Worm (Caenorhabditis elegans): ENCODE measurements around the gene gly-12.

Gene gly-12

DNA sequence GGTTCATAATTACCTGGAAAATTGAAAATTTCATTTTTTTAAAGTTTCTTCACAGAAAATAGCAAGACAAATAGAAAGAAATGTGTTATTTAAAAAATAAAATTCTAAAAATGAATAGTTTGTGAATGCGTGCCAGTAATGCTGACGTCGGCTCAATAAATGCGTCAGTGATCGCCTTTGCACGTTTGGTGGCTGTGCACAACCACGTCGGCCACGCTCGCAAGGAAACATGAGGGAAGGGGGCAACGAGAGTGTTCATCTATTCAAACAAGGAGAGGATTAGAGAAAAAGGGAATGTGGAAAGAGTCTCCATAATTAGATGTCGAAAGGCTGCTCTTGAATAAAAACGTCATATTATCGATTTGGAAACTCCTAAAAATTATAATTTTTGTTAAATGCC, 15.3 kb downstream of the gly-12 start, which contains the start of gene uggt-1 (continued):
- TF ChIP-seq die-1 (tag; optimal IDR thresholded peaks at IDR 0.05) (no peak), ztf-25 (GFP tag; IDR thresholded peaks at IDR 0.05) (no peak), atf-7 (tag; optimal IDR thresholded peaks at IDR 0.05) (peak; percentile 88), B0035.1 (tag; optimal IDR thresholded peaks at IDR 0.05) (peak; percentile 22), cebp-2 (GFP tag; IDR thresholded peaks at IDR 0.05) (no peak), ZK185.1 (tag; optimal IDR thresholded peaks at IDR 0.05; ENCODE audit: poor library complexity, severe bottlenecking) (peak; percentile 88), madf-3 (GFP tag; IDR thresholded peaks at IDR 0.05) (0 out of 2 replicates have a peak, but pooled peaks have one; percentile 48), ccch-3 (GFP tag; optimal IDR thresholded peaks at IDR 0.05) (no peak), K11D2.4 (GFP tag; IDR thresholded peaks at IDR 0.05) (peak; percentile 84), F33H1.4 (GFP tag; IDR thresholded peaks at IDR 0.05) (no peak), dox-1 (GFP tag; IDR thresholded peaks at IDR 0.05) (peak; percentile 94), F49E8.2 (tag; optimal IDR thresholded peaks at IDR 0.05; ENCODE audit: insufficient read depth) (no peak), tlf-1 (GFP tag; optimal IDR thresholded peaks at IDR 0.05) (peak; percentile 31), dpl-1 (GFP tag; optimal IDR thresholded peaks at IDR 0.05) (no peak), egrh-3 (GFP tag; IDR thresholded peaks at IDR 0.05) (no peak), fkh-3 (tag; optimal IDR thresholded peaks at IDR 0.05) (no peak), B0261.1 (tag; optimal IDR thresholded peaks at IDR 0.05) (peak; percentile 7)

DNA sequence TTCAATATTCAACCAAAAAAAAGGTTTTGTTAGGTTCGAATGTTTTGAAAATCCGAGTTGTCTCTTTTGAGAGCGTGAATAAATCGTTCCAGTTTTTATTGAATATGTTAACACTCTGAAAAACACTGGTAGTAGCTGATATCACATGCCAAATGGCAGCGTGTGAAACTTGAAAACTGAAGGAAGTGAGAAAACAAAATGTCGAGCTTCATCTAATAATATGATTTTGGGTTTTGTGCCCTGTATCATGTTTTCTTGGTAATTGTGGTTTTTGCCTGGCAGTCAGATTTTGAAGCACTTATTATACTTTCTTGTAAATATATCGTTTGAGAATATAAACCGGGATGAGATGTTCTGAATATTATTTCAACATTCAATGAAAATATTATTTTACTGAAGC, 17.1 kb downstream of the gly-12 start, which contains the start of gene F48E3.6:
Gene F48E3.6, minus strand, starts transcription at position 101 of the 400 bp plus-strand sequence.
- TF ChIP-seq F57C9.4 (tag; optimal IDR thresholded peaks at IDR 0.05) (no peak), let-607 (tag; optimal IDR thresholded peaks at IDR 0.05) (no peak), rpc-1 (optimal IDR thresholded peaks at IDR 0.05) (no peak), rpc-1 (tag; optimal IDR thresholded peaks at IDR 0.05) (no peak), egl-18 (GFP tag; IDR thresholded peaks at IDR 0.05) (no peak), B0261.1 (tag; optimal IDR thresholded peaks at IDR 0.05) (no peak), ztf-3 (GFP tag; optimal IDR thresholded peaks at IDR 0.05) (no peak), nhr-120 (GFP tag; IDR thresholded peaks at IDR 0.05) (no peak), unc-62 (GFP tag; optimal IDR thresholded peaks at IDR 0.05) (no peak), F10E7.11 (tag; optimal IDR thresholded peaks at IDR 0.05) (no peak)

DNA sequence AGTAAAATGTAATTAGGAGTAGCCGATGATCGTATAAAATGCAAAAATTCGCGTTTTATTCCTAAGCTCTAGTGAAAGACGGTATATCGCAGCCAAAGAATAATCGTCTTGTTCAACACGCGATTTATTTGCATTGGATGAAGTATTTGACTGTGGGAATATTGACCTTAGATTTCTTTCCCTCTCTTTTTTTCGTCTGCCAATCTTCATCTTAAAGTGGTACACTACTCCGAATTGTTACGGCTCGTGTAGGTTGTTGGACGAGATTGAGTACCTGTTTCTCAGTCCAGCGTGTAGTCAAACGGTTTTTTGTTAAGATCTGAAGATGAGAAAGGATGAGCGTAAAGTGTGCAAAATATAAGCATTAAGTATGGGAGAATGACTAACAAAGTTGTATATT, 20.9 kb downstream of the gly-12 start, which contains the start of gene lgc-11:
Gene lgc-11, minus strand, starts transcription at position 101 of the 400 bp plus-strand sequence.
- TF ChIP-seq ceh-79 (tag; optimal IDR thresholded peaks at IDR 0.05) (no peak), dox-1 (GFP tag; IDR thresholded peaks at IDR 0.05) (no peak), snpc-1.1 (tag; optimal IDR thresholded peaks at IDR 0.05; ENCODE audit: insufficient read depth) (no peak), B0336.3 (GFP tag; IDR thresholded peaks at IDR 0.05) (no peak), ekl-4 (GFP tag; IDR thresholded peaks at IDR 0.05) (no peak), rpc-1 (optimal IDR thresholded peaks at IDR 0.05) (no peak), rpc-1 (tag; optimal IDR thresholded peaks at IDR 0.05) (no peak), Y53F4B.3 (GFP tag; IDR thresholded peaks at IDR 0.05) (no peak), let-607 (tag; optimal IDR thresholded peaks at IDR 0.05) (no peak), repo-1 (tag; optimal IDR thresholded peaks at IDR 0.05) (no peak), F55B11.4 (tag; optimal IDR thresholded peaks at IDR 0.05; ENCODE audit: borderline replicate concordance, insufficient read depth) (no peak), bed-1 (GFP tag; IDR thresholded peaks at IDR 0.05) (no peak), lin-26 (GFP tag; IDR thresholded peaks at IDR 0.05) (no peak), dpff-1 (tag; optimal IDR thresholded peaks at IDR 0.05) (no peak), F23B12.7 (tag; optimal IDR thresholded peaks at IDR 0.05; ENCODE audit: insufficient read depth) (no peak)

Data from whole organism, young adult.